Fruit fly (Drosophila melanogaster): ENCODE measurements around the gene for.

for gene

dm6 chr2L:3675770-3676169 lies 19.0 kb upstream of the for start (continued):
- no peak for TF ChIP-seq BtbVII (GFP tag; optimal IDR thresholded peaks at IDR 0.05)
- no peak for TF ChIP-seq hth (optimal IDR thresholded peaks at IDR 0.05)
- no peak for TF ChIP-seq MTF-1 (GFP tag; optimal IDR thresholded peaks at IDR 0.05; ENCODE audit: borderline replicate concordance)
- peak in 1 of 2 experiments; percentile 66 for TF ChIP-seq bsh (GFP tag; optimal IDR thresholded peaks at IDR 0.05)
- no peak for TF ChIP-seq CG3407 (GFP tag; optimal IDR thresholded peaks at IDR 0.05)
- 0 out of 2 replicates have a peak, but pooled peaks have one; percentile 20 for TF ChIP-seq CG14441 (GFP tag; IDR thresholded peaks at IDR 0.05)
- no peak for TF ChIP-seq CG12299 (tag; optimal IDR thresholded peaks at IDR 0.05)
- no peak for TF ChIP-seq Nf-YA (GFP tag; IDR thresholded peaks at IDR 0.05)
- TF ChIP-seq so (GFP tag; IDR thresholded peaks at IDR 0.05), result no peak
- no peak for TF ChIP-seq sug (tag; optimal IDR thresholded peaks at IDR 0.05)
- no peak for TF ChIP-seq repo (GFP tag; optimal IDR thresholded peaks at IDR 0.05)
- no peak for TF ChIP-seq D19B (GFP tag; optimal IDR thresholded peaks at IDR 0.05)
- no peak for TF ChIP-seq Lim3 (GFP tag; IDR thresholded peaks at IDR 0.05)
- TF ChIP-seq fd64A (GFP tag; optimal IDR thresholded peaks at IDR 0.05), result peak; percentile 2
- no peak for TF ChIP-seq aop (GFP tag; IDR thresholded peaks at IDR 0.05)
- no peak for TF ChIP-seq ssp (GFP tag; IDR thresholded peaks at IDR 0.05)
- no peak for TF ChIP-seq CG3838 (GFP tag; optimal IDR thresholded peaks at IDR 0.05)
- TF ChIP-seq CG16813 (GFP tag; IDR thresholded peaks at IDR 0.05; ENCODE audit: partially characterized antibody), result no peak
- 0 out of 2 replicates have a peak, but pooled peaks have one; percentile 28 for TF ChIP-seq Awh (GFP tag; IDR thresholded peaks at IDR 0.05)
- no peak for TF ChIP-seq CG9437 (GFP tag; optimal IDR thresholded peaks at IDR 0.05)
- TF ChIP-seq Dad (GFP tag; optimal IDR thresholded peaks at IDR 0.05), result no peak
- TF ChIP-seq Xbp1 (GFP tag; optimal IDR thresholded peaks at IDR 0.05), result peak; percentile 38
- no peak for TF ChIP-seq Dip2 (GFP tag; IDR thresholded peaks at IDR 0.05)
- no peak for TF ChIP-seq CG7745 (tag; optimal IDR thresholded peaks at IDR 0.05)
- peak; percentile 61 for TF ChIP-seq CG10979 (tag; optimal IDR thresholded peaks at IDR 0.05)
- peak; percentile 10; the same call in 1 of the 2 replicates for TF ChIP-seq CG3847 (GFP tag; IDR thresholded peaks at IDR 0.05)
- TF ChIP-seq CG6254 (GFP tag; optimal IDR thresholded peaks at IDR 0.05), result peak; percentile 32
- TF ChIP-seq Eip74EF (GFP tag; optimal IDR thresholded peaks at IDR 0.05), result no peak
- TF ChIP-seq CG1832 (GFP tag; optimal IDR thresholded peaks at IDR 0.05), result no peak
- TF ChIP-seq croc (GFP tag; conservative IDR thresholded peaks at IDR 0.05), result peak; percentile 59
- TF ChIP-seq trem (tag; optimal IDR thresholded peaks at IDR 0.05), result no peak
- TF ChIP-seq CG9215 (GFP tag; IDR thresholded peaks at IDR 0.05), result no peak
- peak; percentile 10 for TF ChIP-seq bcd (GFP tag; optimal IDR thresholded peaks at IDR 0.05)
- no peak for TF ChIP-seq CG11247 (GFP tag; IDR thresholded peaks at IDR 0.05)
- TF ChIP-seq Dp (GFP tag; optimal IDR thresholded peaks at IDR 0.05), result no peak
- TF ChIP-seq CG14667 (GFP tag; IDR thresholded peaks at IDR 0.05), result peak; percentile 21; the same call in 1 of the 2 replicates
- no peak for TF ChIP-seq CG33213 (GFP tag; optimal IDR thresholded peaks at IDR 0.05)
- no peak for TF ChIP-seq CG12942 (GFP tag; optimal IDR thresholded peaks at IDR 0.05)
- TF ChIP-seq CG2678 (tag; optimal IDR thresholded peaks at IDR 0.05), result no peak
- no peak for TF ChIP-seq CG14860 (GFP tag; IDR thresholded peaks at IDR 0.05; ENCODE audit: partially characterized antibody)
- no peak for TF ChIP-seq CG6813 (GFP tag; optimal IDR thresholded peaks at IDR 0.05)
- no peak for TF ChIP-seq stc (GFP tag; IDR thresholded peaks at IDR 0.05)
- no peak for TF ChIP-seq CG3995 (GFP tag; optimal IDR thresholded peaks at IDR 0.05)
- TF ChIP-seq salm (tag; optimal IDR thresholded peaks at IDR 0.05), result no peak
- TF ChIP-seq Hr39 (optimal IDR thresholded peaks at IDR 0.05), result no peak
- TF ChIP-seq CG13123 (GFP tag; optimal IDR thresholded peaks at IDR 0.05), result no peak
- no peak for TF ChIP-seq da (GFP tag; optimal IDR thresholded peaks at IDR 0.05)
- TF ChIP-seq pum (GFP tag; optimal IDR thresholded peaks at IDR 0.05), result peak; percentile 19
- TF ChIP-seq CG10366 (GFP tag; IDR thresholded peaks at IDR 0.05), result no peak
- no peak for TF ChIP-seq gfzf (GFP tag; optimal IDR thresholded peaks at IDR 0.05)
- no peak for TF ChIP-seq cato (GFP tag; optimal IDR thresholded peaks at IDR 0.05; ENCODE audit: borderline replicate concordance)
- no peak for TF ChIP-seq CG18619 (GFP tag; optimal IDR thresholded peaks at IDR 0.05)
